Worm (Caenorhabditis elegans) whole organism, L4 larva: ENCODE results near the gene F40H3.2.

ENCODE experiments used
- F37D6.2 ChIP-seq: sonication (generic microtip); optimal IDR thresholded peaks from 2 replicates; lab custom pipeline; 2016; ENCODE audit warnings: mild to moderate bottlenecking, missing genetic modification characterization, missing compliant biosample characterization
- F44E2.7 ChIP-seq: fragments of 200-800 bp; sonication (Bioruptor generic); IDR thresholded peaks from 2 replicates; pipeline ENCODE4 v2.1.2; 2022; ENCODE audit warnings: missing genetic modification characterization, missing compliant biosample characterization
- Y105C5A.15 ChIP-seq: fragments of 200-800 bp; sonication (Bioruptor generic); IDR thresholded peaks from 2 replicates; pipeline ENCODE4 v1.3.6; 2022; ENCODE audit warnings: missing genetic modification characterization, missing compliant biosample characterization
- aha-1 ChIP-seq: fragments of 150-350 bp; peaks from one replicate; lab custom pipeline; 2014; ENCODE audit warnings: missing biosample characterization, missing genetic modification characterization
- aly-2 ChIP-seq: sonication (generic microtip); optimal IDR thresholded peaks from 2 replicates; lab custom pipeline; 2018; ENCODE audit warnings: missing biosample characterization, missing genetic modification characterization
- arid-1 ChIP-seq: fragments of 200-800 bp; sonication (Bioruptor generic); conservative IDR thresholded peaks from 2 replicates; pipeline ENCODE4 v1.3.6; 2022; ENCODE audit warnings: missing genetic modification reagents, missing genetic modification characterization, missing compliant biosample characterization
- ceh-62 ChIP-seq: sonication (generic microtip); optimal IDR thresholded peaks from 2 replicates; lab custom pipeline; 2017; ENCODE audit warnings: missing biosample characterization, missing genetic modification characterization
- ces-1 ChIP-seq: fragments of 150-350 bp; sonication (generic microtip); optimal IDR thresholded peaks from 4 replicates; lab custom pipeline; 2014; ENCODE audit warnings: missing biosample characterization, missing genetic modification reagents, missing genetic modification characterization
- ctbp-1 ChIP-seq: fragments of 200-800 bp; sonication (Bioruptor generic); IDR thresholded peaks from 2 replicates; pipeline ENCODE4 v1.3.6; 2022; ENCODE audit warnings: missing genetic modification reagents, missing genetic modification characterization, missing compliant biosample characterization
- dmd-9 ChIP-seq: fragments of 200-800 bp; sonication (Bioruptor generic); IDR thresholded peaks from 2 replicates; pipeline ENCODE4 v1.3.6; 2022; ENCODE audit warnings: missing genetic modification reagents, missing genetic modification characterization, missing compliant biosample characterization
- dpl-1 ChIP-seq: fragments of 150-350 bp; optimal IDR thresholded peaks from 2 replicates; lab custom pipeline; 2014; ENCODE audit warnings: missing biosample characterization, missing genetic modification reagents, missing genetic modification characterization
- dve-1 ChIP-seq: sonication (generic microtip); optimal IDR thresholded peaks from 2 replicates; lab custom pipeline; 2017; ENCODE audit warnings: antibody characterized with exemption, mild to moderate bottlenecking, missing genetic modification characterization, missing compliant biosample characterization; ENCODE audit not compliant: insufficient read depth
- egl-43 ChIP-seq: fragments of 200-800 bp; sonication (Bioruptor generic); IDR thresholded peaks from 2 replicates; pipeline ENCODE4 v1.3.6; 2022; ENCODE audit warnings: missing genetic modification reagents, missing genetic modification characterization, missing compliant biosample characterization
- fkh-10 ChIP-seq: fragments of 150-350 bp; optimal IDR thresholded peaks from 2 replicates; lab custom pipeline; 2014; ENCODE audit warnings: missing biosample characterization, missing genetic modification reagents, missing genetic modification characterization
- hlh-30 ChIP-seq: sonication (generic microtip); optimal IDR thresholded peaks from 2 replicates; lab custom pipeline; 2017; ENCODE audit warnings: antibody characterized with exemption, mild to moderate bottlenecking, missing genetic modification characterization, missing compliant biosample characterization; ENCODE audit not compliant: insufficient read depth
- hmg-1.1 ChIP-seq: fragments of 200-800 bp; sonication (Bioruptor generic); IDR thresholded peaks from 2 replicates; pipeline ENCODE4 v1.3.6; 2022; ENCODE audit warnings: missing genetic modification reagents, missing genetic modification characterization, missing compliant biosample characterization
- jun-1 ChIP-seq: fragments of 150-350 bp; optimal IDR thresholded peaks from 2 replicates; lab custom pipeline; 2014; ENCODE audit warnings: missing biosample characterization, missing genetic modification reagents, missing genetic modification characterization
- lin-39 ChIP-seq: fragments of 150-350 bp; optimal IDR thresholded peaks from 2 replicates; lab custom pipeline; 2014; ENCODE audit warnings: missing biosample characterization, missing genetic modification reagents, missing genetic modification characterization
- lir-3 ChIP-seq: sonication (generic microtip); optimal IDR thresholded peaks from 2 replicates; lab custom pipeline; 2016; ENCODE audit warnings: mild to moderate bottlenecking, missing genetic modification characterization, missing compliant biosample characterization
- mdl-1 ChIP-seq, 2 experiments: fragments of 150-350 bp in 1 of 2; sonication (generic microtip) in 1 of 2; optimal IDR thresholded peaks; 2 replicates each; lab custom pipeline; 2014 to 2017; ENCODE audit warnings: missing biosample characterization in 2 of 2, missing genetic modification characterization in 2 of 2
- mep-1 ChIP-seq: fragments of 150-350 bp; sonication (generic microtip); optimal IDR thresholded peaks from 3 replicates; lab custom pipeline; 2014; ENCODE audit warnings: missing biosample characterization, missing genetic modification characterization
- mes-2 ChIP-seq: sonication (generic microtip); optimal IDR thresholded peaks from 2 replicates; lab custom pipeline; 2016; ENCODE audit warnings: missing genotype, mild to moderate bottlenecking, missing genetic modification characterization, missing compliant biosample characterization; ENCODE audit not compliant: poor library complexity, severe bottlenecking
- nhr-25 ChIP-seq: sonication (generic microtip); optimal IDR thresholded peaks from 2 replicates; lab custom pipeline; 2017; ENCODE audit warnings: missing genetic modification characterization, mild to moderate bottlenecking, missing compliant biosample characterization, antibody characterized with exemption, moderate library complexity, borderline replicate concordance; ENCODE audit not compliant: insufficient read depth
- nhr-28 ChIP-seq: fragments of 150-350 bp; optimal IDR thresholded peaks from 2 replicates; lab custom pipeline; 2014; ENCODE audit warnings: missing biosample characterization, missing genetic modification characterization
- nhr-42 ChIP-seq: fragments of 200-800 bp; sonication (Bioruptor generic); IDR thresholded peaks from 2 replicates; pipeline ENCODE4 v1.3.6; 2022; ENCODE audit warnings: missing genetic modification characterization, missing compliant biosample characterization
- nhr-6 ChIP-seq: fragments of 150-350 bp; optimal IDR thresholded peaks from 2 replicates; lab custom pipeline; 2014; ENCODE audit warnings: missing biosample characterization, missing genetic modification characterization
- pha-4 ChIP-seq, 2 experiments: fragments of 150-350 bp in 1 of 2; fragments of 200-800 bp in 1 of 2; sonication (Bioruptor generic) in 1 of 2; IDR thresholded peaks in 1 of 2; optimal IDR thresholded peaks in 1 of 2; 2 replicates each; pipeline versions ENCODE4 v1.3.6 to Lab custom; 2014 to 2022; ENCODE audit warnings: missing genetic modification characterization in 2 of 2, missing genetic modification reagents in 2 of 2, missing biosample characterization in 1 of 2, missing compliant biosample characterization in 1 of 2
- rbr-2 ChIP-seq: sonication (generic microtip); optimal IDR thresholded peaks from 2 replicates; lab custom pipeline; 2016; ENCODE audit warnings: missing genotype, missing genetic modification characterization, missing compliant biosample characterization
- sdz-12 ChIP-seq: fragments of 200-800 bp; sonication (Bioruptor generic); optimal IDR thresholded peaks from 2 replicates; lab custom pipeline; 2018; ENCODE audit warnings: mild to moderate bottlenecking, missing genetic modification characterization, missing compliant biosample characterization
- snpc-1.2 ChIP-seq: fragments of 200-800 bp; sonication (Bioruptor generic); IDR thresholded peaks from 2 replicates; pipeline ENCODE4 v1.3.6; 2022; ENCODE audit warnings: missing genetic modification reagents, missing genetic modification characterization, missing compliant biosample characterization
- spr-3 ChIP-seq: fragments of 200-800 bp; sonication (Bioruptor generic); optimal IDR thresholded peaks from 2 replicates; lab custom pipeline; 2018; ENCODE audit warnings: mild to moderate bottlenecking, missing genetic modification characterization, missing compliant biosample characterization
- tag-97 ChIP-seq: fragments of 200-800 bp; sonication (Bioruptor generic); IDR thresholded peaks from 2 replicates; pipeline ENCODE4 v1.3.6; 2022; ENCODE audit warnings: missing genetic modification characterization, missing compliant biosample characterization
- unc-62 ChIP-seq, 3 experiments: fragments of 150-350 bp in 1 of 3; sonication (generic microtip); optimal IDR thresholded peaks in 2 of 3; peaks in 1 of 3; 1 replicate in 1 of 3; 2 replicates in 2 of 3; lab custom pipeline; 2014 to 2017; ENCODE audit warnings: missing biosample characterization in 3 of 3, missing genetic modification characterization in 3 of 3, missing genetic modification reagents in 3 of 3, missing genotype in 1 of 3
- vab-7 ChIP-seq: fragments of 200-800 bp; sonication (Bioruptor generic); IDR thresholded peaks from 2 replicates; pipeline ENCODE4 v1.3.6; 2022; ENCODE audit warnings: missing genetic modification reagents, missing genetic modification characterization, missing compliant biosample characterization

F40H3.2 gene

ce11 chrII:6138138-6138537 is 35.3 kb upstream of the F40H3.2 start (continued):
- no peak for TF ChIP-seq mdl-1 (tag; optimal IDR thresholded peaks at IDR 0.05; lab: Kevin White, UChicago)

- TF ChIP-seq dpl-1 = no peak
- no peak for TF ChIP-seq Y105C5A.15 (GFP tag; lab: Robert Waterston, UW)
- peak; percentile 15 for TF ChIP-seq ces-1 (GFP tag; lab: Kevin White, UChicago)
- TF ChIP-seq aly-2 = no peak
Observed at ce11 chrII:6139484-6139883, 34.0 kb upstream of the F40H3.2 start.

DNA sequence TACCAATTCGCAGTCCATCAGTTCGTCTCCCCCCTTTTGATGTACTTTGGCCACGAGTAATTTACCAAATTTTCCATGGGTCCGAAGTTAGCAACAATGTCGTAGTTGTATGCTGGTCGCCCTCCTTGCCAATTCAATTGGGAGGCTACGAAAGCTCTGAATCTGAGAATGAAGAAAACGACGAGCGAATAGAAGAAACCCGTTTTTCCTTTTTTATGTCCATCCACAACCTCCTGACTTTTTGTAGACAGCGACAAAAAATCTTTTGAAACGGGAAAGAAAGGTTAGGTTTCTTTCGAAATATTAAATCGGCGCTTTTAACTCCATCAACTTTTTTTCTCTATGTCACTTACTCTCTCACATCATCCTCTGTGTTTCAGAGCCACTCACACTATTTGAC is 30.9 kb upstream of the F40H3.2 start:
- peak in 1 of 2 experiments; percentile 7 for TF ChIP-seq unc-62 (GFP tag; optimal IDR thresholded peaks at IDR 0.05 in 1 of 2; lab: Kevin White, UChicago)
- TF ChIP-seq unc-62 (tag; optimal IDR thresholded peaks at IDR 0.05; lab: Kevin White, UChicago) = no peak
- peak; percentile 56 for TF ChIP-seq fkh-10 (GFP tag; lab: Kevin White, UChicago)
- TF ChIP-seq F44E2.7 = no peak

ce11 chrII:6147131-6147530 is 26.3 kb upstream of the F40H3.2 start:
- no peak for TF ChIP-seq lir-3 (tag; lab: Kevin White, UChicago)
- no peak for TF ChIP-seq jun-1 (tag; lab: Kevin White, UChicago)
- no peak for TF ChIP-seq nhr-25 (tag; lab: Kevin White, UChicago)
- no peak for TF ChIP-seq snpc-1.2 (GFP tag; lab: Robert Waterston, UW)
- TF ChIP-seq rbr-2 (tag; lab: Kevin White, UChicago) = no peak
- peak in 1 of 2 experiments; percentile 93 for TF ChIP-seq unc-62 (GFP tag; optimal IDR thresholded peaks at IDR 0.05 in 1 of 2; lab: Kevin White, UChicago)
- no peak for TF ChIP-seq unc-62 (tag; optimal IDR thresholded peaks at IDR 0.05; lab: Kevin White, UChicago)

DNA sequence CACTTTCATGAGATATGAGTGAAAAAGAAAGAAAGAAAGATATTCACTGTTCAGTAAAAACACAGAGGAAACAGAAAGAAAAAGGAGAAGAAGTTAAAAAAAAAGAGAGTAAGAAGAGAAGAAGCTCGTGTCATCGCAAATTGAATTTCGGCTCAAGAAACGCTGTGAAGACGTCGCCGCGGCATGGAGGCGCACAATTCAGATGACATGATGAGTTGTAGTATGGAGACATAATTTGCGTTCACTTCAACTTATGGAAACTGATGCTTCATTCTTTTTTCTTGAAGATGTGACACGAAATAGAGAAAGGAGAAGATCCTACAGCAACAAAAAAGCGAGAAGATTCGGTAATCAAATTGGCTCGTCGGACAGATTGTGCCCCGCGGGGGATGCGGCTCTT is 25.1 kb upstream of the F40H3.2 start:
- peak; percentile 24 for TF ChIP-seq F37D6.2 (tag; lab: Kevin White, UChicago)
- TF ChIP-seq ctbp-1 (GFP tag; lab: Robert Waterston, UW) = peak; percentile 69
- TF ChIP-seq jun-1 (tag; lab: Kevin White, UChicago) = no peak
- peak; percentile 54 for TF ChIP-seq fkh-10 (GFP tag; lab: Kevin White, UChicago)
- TF ChIP-seq vab-7 (GFP tag; lab: Robert Waterston, UW) = no peak
- TF ChIP-seq ces-1 (GFP tag; lab: Kevin White, UChicago) = peak; percentile 74
- TF ChIP-seq hlh-30 (tag; lab: Kevin White, UChicago) = peak; percentile 34
- peak; percentile 25 for TF ChIP-seq mep-1 (tag; lab: Kevin White, UChicago)

DNA sequence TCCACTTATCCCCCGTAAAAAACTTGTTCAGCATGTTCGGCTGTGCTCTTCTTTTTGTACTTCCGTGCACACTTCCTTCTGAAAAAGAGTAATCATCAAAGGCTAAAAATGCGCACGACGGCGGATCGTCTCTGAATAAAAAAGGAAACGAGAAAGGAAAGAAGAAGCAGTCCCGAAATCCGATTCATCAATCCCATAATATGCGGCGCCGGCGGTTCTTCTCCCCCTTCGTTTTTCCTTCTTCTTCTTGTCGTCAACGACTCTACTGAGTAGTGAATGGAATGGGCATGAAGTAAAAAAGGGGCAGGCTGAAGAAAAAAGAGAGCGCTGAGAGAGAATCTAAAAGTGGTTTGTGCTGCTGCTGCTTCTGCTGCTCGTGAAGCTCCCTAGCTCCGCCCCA is 24.0 kb upstream of the F40H3.2 start:
- TF ChIP-seq spr-3 (GFP tag; lab: Kevin White, UChicago) (no peak), mes-2 (tag; lab: Kevin White, UChicago) (no peak), hmg-1.1 (GFP tag; lab: Robert Waterston, UW) (0 out of 2 replicates have a peak, but pooled peaks have one; percentile 27), nhr-28 (tag; lab: Kevin White, UChicago) (no peak), ceh-62 (tag; lab: Kevin White, UChicago) (no peak), sdz-12 (GFP tag; lab: Kevin White, UChicago) (no peak), arid-1 (no peak), nhr-42 (no peak), lin-39 (no peak), tag-97 (GFP tag; lab: Robert Waterston, UW) (no peak), egl-43 (no peak), dmd-9 (GFP tag; lab: Robert Waterston, UW) (no peak), lir-3 (tag; lab: Kevin White, UChicago) (no peak), nhr-6 (tag; lab: Kevin White, UChicago) (no peak), dve-1 (tag; lab: Kevin White, UChicago) (no peak), mep-1 (tag; lab: Kevin White, UChicago) (no peak), rbr-2 (tag; lab: Kevin White, UChicago) (peak; percentile 3), ctbp-1 (GFP tag; lab: Robert Waterston, UW) (peak; percentile 53; the same call in 1 of the 2 replicates), aha-1 (tag; lab: Kevin White, UChicago) (peak; percentile 9), pha-4 (GFP tag; IDR thresholded peaks at IDR 0.05; lab: Robert Waterston, UW) (no peak), pha-4 (tag; optimal IDR thresholded peaks at IDR 0.05; lab: Kevin White, UChicago) (no peak), fkh-10 (GFP tag; lab: Kevin White, UChicago) (peak; percentile 86)
